Worm (Caenorhabditis elegans) whole organism, L2 larva: ENCODE measurements around the gene srw-67.
A peak's percentile ranks its signal among the peaks of the same experiment; 100 is the strongest.

ENCODE experiments used
- C34F6.9 ChIP-seq: fragments of 150-350 bp; optimal IDR thresholded peaks from 2 replicates; lab custom pipeline; 2014; ENCODE audit warnings: missing biosample characterization, missing genetic modification characterization
- F13H6.1 ChIP-seq: sonication (generic microtip); optimal IDR thresholded peaks from 2 replicates; lab custom pipeline; 2016; ENCODE audit warnings: missing genetic modification characterization, missing compliant biosample characterization
- R02D3.7 ChIP-seq: fragments of 150-350 bp; optimal IDR thresholded peaks from 2 replicates; lab custom pipeline; 2014; ENCODE audit warnings: missing biosample characterization, missing genetic modification characterization
- Y55F3AM.14 ChIP-seq: fragments of 200-800 bp; sonication (Bioruptor generic); optimal IDR thresholded peaks from 2 replicates; lab custom pipeline; 2018; ENCODE audit warnings: mild to moderate bottlenecking, missing genetic modification characterization, missing compliant biosample characterization
- ZK546.5 ChIP-seq: sonication (generic microtip); optimal IDR thresholded peaks from 2 replicates; lab custom pipeline; 2017; ENCODE audit warnings: missing biosample characterization, missing genetic modification characterization
- alr-1 ChIP-seq: fragments of 150-350 bp; optimal IDR thresholded peaks from 2 replicates; lab custom pipeline; 2014; ENCODE audit warnings: missing biosample characterization, missing genetic modification characterization
- aly-2 ChIP-seq: fragments of 150-350 bp; optimal IDR thresholded peaks from 2 replicates; lab custom pipeline; 2014; ENCODE audit warnings: missing biosample characterization, missing genetic modification characterization
- ama-1 ChIP-seq: fragments of 150-350 bp; optimal IDR thresholded peaks from 2 replicates; lab custom pipeline; 2018; ENCODE audit warnings: inconsistent platforms
- ceh-16 ChIP-seq: fragments of 150-350 bp; optimal IDR thresholded peaks from 2 replicates; lab custom pipeline; 2014; ENCODE audit warnings: missing biosample characterization, missing genetic modification characterization
- crh-2 ChIP-seq: sonication (generic microtip); optimal IDR thresholded peaks from 2 replicates; lab custom pipeline; 2017; ENCODE audit warnings: missing biosample characterization, missing genetic modification characterization
- dmd-4 ChIP-seq: sonication (generic microtip); optimal IDR thresholded peaks from 2 replicates; lab custom pipeline; 2017; ENCODE audit warnings: missing biosample characterization, missing genetic modification characterization
- elt-1 ChIP-seq: fragments of 150-350 bp; optimal IDR thresholded peaks from 2 replicates; lab custom pipeline; 2014; ENCODE audit warnings: missing biosample characterization, missing genetic modification characterization
- elt-3 ChIP-seq: sonication (generic microtip); optimal IDR thresholded peaks from 2 replicates; lab custom pipeline; 2017; ENCODE audit warnings: missing biosample characterization, missing genetic modification characterization
- fos-1 ChIP-seq: fragments of 150-350 bp; optimal IDR thresholded peaks from 2 replicates; lab custom pipeline; 2014; ENCODE audit warnings: missing biosample characterization, missing genetic modification characterization
- lin-11 ChIP-seq: fragments of 150-350 bp; sonication (generic microtip); optimal IDR thresholded peaks from 2 replicates; lab custom pipeline; 2014; ENCODE audit warnings: missing biosample characterization, missing genetic modification characterization, inconsistent platforms, mixed read lengths
- lin-13 ChIP-seq: fragments of 150-350 bp; optimal IDR thresholded peaks from 2 replicates; lab custom pipeline; 2014; ENCODE audit warnings: missing biosample characterization, missing genetic modification reagents, missing genetic modification characterization
- lsy-2 ChIP-seq, 2 experiments: fragments of 150-350 bp in 1 of 2; sonication (generic microtip) in 1 of 2; optimal IDR thresholded peaks; 2 replicates each; lab custom pipeline; 2014 to 2017; ENCODE audit warnings: missing biosample characterization in 2 of 2, missing genetic modification characterization in 2 of 2
- nhr-10 ChIP-seq: sonication (generic microtip); optimal IDR thresholded peaks from 2 replicates; lab custom pipeline; 2017; ENCODE audit warnings: missing biosample characterization, missing genetic modification characterization
- nhr-11 ChIP-seq: fragments of 150-350 bp; optimal IDR thresholded peaks from 2 replicates; lab custom pipeline; 2014; ENCODE audit warnings: missing biosample characterization, missing genetic modification characterization
- nhr-129 ChIP-seq: fragments of 150-350 bp; optimal IDR thresholded peaks from 2 replicates; lab custom pipeline; 2014; ENCODE audit warnings: missing biosample characterization, missing genetic modification characterization
- nhr-21 ChIP-seq: fragments of 150-350 bp; optimal IDR thresholded peaks from 2 replicates; lab custom pipeline; 2014; ENCODE audit warnings: missing biosample characterization, missing genetic modification characterization
- nhr-237 ChIP-seq: fragments of 150-350 bp; optimal IDR thresholded peaks from 2 replicates; lab custom pipeline; 2014; ENCODE audit warnings: missing biosample characterization, missing genetic modification characterization
- nhr-25 ChIP-seq: fragments of 150-350 bp; sonication (generic microtip); optimal IDR thresholded peaks from 3 replicates; lab custom pipeline; 2014; ENCODE audit warnings: missing biosample characterization, missing genetic modification characterization
- nhr-6 ChIP-seq: fragments of 150-350 bp; optimal IDR thresholded peaks from 2 replicates; lab custom pipeline; 2014; ENCODE audit warnings: missing biosample characterization, missing genetic modification characterization
- sem-4 ChIP-seq: fragments of 150-350 bp; optimal IDR thresholded peaks from 2 replicates; lab custom pipeline; 2014; ENCODE audit warnings: missing biosample characterization, missing genetic modification reagents, missing genetic modification characterization
- sma-9 ChIP-seq, 2 experiments: fragments of 150-350 bp in 1 of 2; sonication (generic microtip) in 1 of 2; optimal IDR thresholded peaks; 2 replicates each; lab custom pipeline; 2014 to 2016; ENCODE audit warnings: missing genetic modification characterization in 2 of 2, mild to moderate bottlenecking in 1 of 2, missing biosample characterization in 1 of 2, missing compliant biosample characterization in 1 of 2, missing genetic modification reagents in 1 of 2, moderate library complexity in 1 of 2
- unc-39 ChIP-seq: fragments of 150-350 bp; optimal IDR thresholded peaks from 2 replicates; lab custom pipeline; 2014; ENCODE audit warnings: missing biosample characterization, missing genetic modification characterization
- unc-55 ChIP-seq: fragments of 150-350 bp; sonication (generic microtip); optimal IDR thresholded peaks from 3 replicates; lab custom pipeline; 2014; ENCODE audit warnings: missing biosample characterization, missing genetic modification reagents, missing genetic modification characterization
- zag-1 ChIP-seq: fragments of 150-350 bp; optimal IDR thresholded peaks from 2 replicates; lab custom pipeline; 2014; ENCODE audit warnings: missing biosample characterization, missing genetic modification characterization
- ztf-1 ChIP-seq: fragments of 200-800 bp; sonication (Bioruptor generic); conservative IDR thresholded peaks from 2 replicates; pipeline ENCODE4 v1.3.6; 2022; ENCODE audit warnings: missing genetic modification characterization, missing compliant biosample characterization
- ztf-11 ChIP-seq: sonication (generic microtip); optimal IDR thresholded peaks from 2 replicates; lab custom pipeline; 2017; ENCODE audit warnings: missing biosample characterization, missing genetic modification characterization

srw-67 gene

ce11 chrV:7417018-7417716, at the start of gene srw-67:
Gene srw-67, plus strand, starts transcription at chrV:7417660.
- no peak for TF ChIP-seq nhr-21
- TF ChIP-seq nhr-25: peak; percentile 51
- TF ChIP-seq elt-1 (tag; lab: Kevin White, UChicago): no peak

ce11 chrV:7369578-7369977, 47.9 kb upstream of the srw-67 start, which contains the start of gene srj-14:
Gene srj-14, plus strand, starts transcription at chrV:7369708.
- no peak for TF ChIP-seq aly-2 (tag; lab: Kevin White, UChicago)
- TF ChIP-seq elt-1 (tag; lab: Kevin White, UChicago): no peak
- TF ChIP-seq elt-3 (tag; lab: Kevin White, UChicago): no peak
- TF ChIP-seq R02D3.7 (tag; lab: Kevin White, UChicago): no peak
- no peak for TF ChIP-seq lin-11 (tag; lab: Kevin White, UChicago)

ce11 chrV:7374090-7374489, 43.4 kb upstream of the srw-67 start, which contains the start of gene srx-56:
Gene srx-56, plus strand, starts transcription at chrV:7374390.
- TF ChIP-seq ZK546.5 (no peak), nhr-25 (no peak), crh-2 (tag; lab: Kevin White, UChicago) (no peak), C34F6.9 (tag; lab: Kevin White, UChicago) (no peak), ztf-11 (no peak), nhr-129 (tag; lab: Kevin White, UChicago) (no peak), nhr-21 (no peak), fos-1 (tag; lab: Kevin White, UChicago) (no peak), lsy-2 (tag; optimal IDR thresholded peaks at IDR 0.05; lab: Kevin White, UChicago) (no peak), alr-1 (no peak), sem-4 (tag; lab: Kevin White, UChicago) (no peak), Y55F3AM.14 (GFP tag; lab: Kevin White, UChicago) (no peak), ztf-1 (GFP tag; lab: Robert Waterston, UW) (no peak), dmd-4 (no peak), nhr-11 (tag; lab: Kevin White, UChicago) (no peak)

ce11 chrV:7379384-7379783, 38.1 kb upstream of the srw-67 start, which contains the start of gene srsx-24:
Gene srsx-24, minus strand, starts transcription at chrV:7379484.
- TF ChIP-seq dmd-4: no peak
- no peak for TF ChIP-seq elt-3 (tag; lab: Kevin White, UChicago)
- no peak for TF ChIP-seq ama-1
- TF ChIP-seq nhr-129 (tag; lab: Kevin White, UChicago): no peak
- no peak for TF ChIP-seq unc-39 (tag; lab: Kevin White, UChicago)
- no peak for TF ChIP-seq nhr-10 (tag; lab: Kevin White, UChicago)
- no peak for TF ChIP-seq nhr-6 (tag; lab: Kevin White, UChicago)
- no peak for TF ChIP-seq lsy-2 (tag; optimal IDR thresholded peaks at IDR 0.05; lab: Kevin White, UChicago)
- no peak for TF ChIP-seq ceh-16 (tag; lab: Kevin White, UChicago)

ce11 chrV:7381008-7381407, 36.5 kb upstream of the srw-67 start, which contains the start of gene C03G6.17:
Gene C03G6.17, minus strand, starts transcription at chrV:7381108.
- TF ChIP-seq Y55F3AM.14 (GFP tag; lab: Kevin White, UChicago) (no peak), sma-9 (GFP tag; optimal IDR thresholded peaks at IDR 0.05; lab: Kevin White, UChicago) (no peak), sma-9 (tag; optimal IDR thresholded peaks at IDR 0.05; lab: Kevin White, UChicago) (no peak), ZK546.5 (no peak), zag-1 (tag; lab: Kevin White, UChicago) (no peak), nhr-237 (tag; lab: Kevin White, UChicago) (no peak), C34F6.9 (tag; lab: Kevin White, UChicago) (no peak), F13H6.1 (tag; lab: Kevin White, UChicago) (no peak)

- TF ChIP-seq ceh-16 (tag; lab: Kevin White, UChicago): no peak
- no peak for TF ChIP-seq lin-13 (GFP tag; lab: Kevin White, UChicago)
- TF ChIP-seq fos-1 (tag; lab: Kevin White, UChicago): peak; percentile 2
- TF ChIP-seq unc-39 (tag; lab: Kevin White, UChicago): no peak
- TF ChIP-seq unc-55: peak; percentile 6
These were observed 31.3 kb upstream of the srw-67 start, which contains the start of gene srp-6 for ce11 chrV:7386052-7386573. Gene srp-6, minus strand, starts transcription at chrV:7386102.
